Worm (Caenorhabditis elegans) whole organism, L2 larva: Measurements from ENCODE around the gene tbc-20.

ENCODE experiments used
- R02D3.7 ChIP-seq: fragments of 150-350 bp; optimal IDR thresholded peaks from 2 replicates; lab custom pipeline; 2014; ENCODE audit warnings: missing biosample characterization, missing genetic modification characterization
- ceh-82 ChIP-seq: fragments of 150-350 bp; optimal IDR thresholded peaks from 2 replicates; lab custom pipeline; 2014; ENCODE audit warnings: missing biosample characterization, missing genetic modification characterization
- lin-13 ChIP-seq: fragments of 150-350 bp; optimal IDR thresholded peaks from 2 replicates; lab custom pipeline; 2014; ENCODE audit warnings: missing biosample characterization, missing genetic modification reagents, missing genetic modification characterization
- nhr-25 ChIP-seq: fragments of 150-350 bp; sonication (generic microtip); optimal IDR thresholded peaks from 3 replicates; lab custom pipeline; 2014; ENCODE audit warnings: missing biosample characterization, missing genetic modification characterization
- sem-4 ChIP-seq: fragments of 150-350 bp; optimal IDR thresholded peaks from 2 replicates; lab custom pipeline; 2014; ENCODE audit warnings: missing biosample characterization, missing genetic modification reagents, missing genetic modification characterization
- snpc-4 ChIP-seq: fragments of 150-350 bp; optimal IDR thresholded peaks from 2 replicates; lab custom pipeline; 2014; ENCODE audit warnings: missing biosample characterization, missing genetic modification characterization
- unc-62 ChIP-seq: fragments of 150-350 bp; optimal IDR thresholded peaks from 2 replicates; lab custom pipeline; 2014; ENCODE audit warnings: missing biosample characterization, missing genetic modification reagents, missing genetic modification characterization
- zag-1 ChIP-seq: fragments of 150-350 bp; optimal IDR thresholded peaks from 2 replicates; lab custom pipeline; 2014; ENCODE audit warnings: missing biosample characterization, missing genetic modification characterization

DNA sequence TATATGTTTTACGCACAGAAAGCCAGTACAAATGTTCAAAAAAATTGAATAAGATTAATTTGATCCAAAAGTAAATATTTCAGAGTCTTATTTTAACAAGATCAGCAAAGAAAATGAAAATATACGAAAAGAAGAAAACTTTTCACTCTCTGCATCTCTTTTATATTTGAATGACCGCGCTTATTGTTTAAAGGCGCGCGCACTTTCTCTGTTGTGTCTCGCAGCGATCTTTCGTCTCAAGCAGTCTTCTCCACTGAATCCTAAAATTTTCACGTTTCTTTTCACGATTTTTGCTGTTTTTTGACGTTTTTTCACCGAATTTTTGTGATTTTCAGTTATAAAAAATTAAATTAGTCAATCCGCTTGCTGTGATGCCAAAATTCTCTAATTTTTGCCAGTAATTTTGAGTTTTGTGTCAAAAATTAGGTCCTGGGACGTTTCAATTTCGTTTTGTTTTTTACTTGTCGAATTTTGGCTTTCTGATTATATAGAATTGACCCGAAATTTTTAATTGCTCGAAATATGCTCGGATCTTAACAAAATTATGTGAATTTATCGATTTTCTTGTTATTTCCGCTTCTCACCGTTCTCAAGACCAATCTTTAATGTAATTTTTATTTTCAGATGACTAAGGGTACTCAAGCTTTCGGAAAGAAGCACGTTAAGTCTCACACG, 16.8 kb downstream of the tbc-20 start, which contains the start of gene W01D2.1:
- TF ChIP-seq R02D3.7 (no peak), snpc-4 (tag; lab: Kevin White, UChicago) (peak; percentile 77), nhr-25 (peak; percentile 62), lin-13 (GFP tag; lab: Kevin White, UChicago) (peak; percentile 52), unc-62 (no peak), zag-1 (tag; lab: Kevin White, UChicago) (peak; percentile 26), ceh-82 (tag; lab: Kevin White, UChicago) (no peak), sem-4 (tag; lab: Kevin White, UChicago) (peak; percentile 36)
